Worm (Caenorhabditis elegans) whole organism, young adult: ENCODE measurements around the gene pacs-1.

Source experiments
- D2030.7 ChIP-seq: fragments of 200-800 bp; sonication (Bioruptor generic); IDR thresholded peaks from 2 replicates; pipeline ENCODE4 v1.3.6; 2022; ENCODE audit warnings: missing genetic modification reagents, missing genetic modification characterization, missing compliant biosample characterization
- F33H1.4 ChIP-seq: fragments of 200-800 bp; sonication (Bioruptor generic); IDR thresholded peaks from 2 replicates; pipeline ENCODE4 v1.3.6; 2022; ENCODE audit warnings: missing genetic modification reagents, missing genetic modification characterization, missing compliant biosample characterization
- Y53F4B.3 ChIP-seq: fragments of 200-800 bp; sonication (Bioruptor generic); IDR thresholded peaks from 2 replicates; pipeline ENCODE4 v1.3.6; 2022; ENCODE audit warnings: missing genetic modification reagents, missing genetic modification characterization, missing compliant biosample characterization
- ZK185.1 ChIP-seq: sonication (generic microtip); optimal IDR thresholded peaks from 2 replicates; lab custom pipeline; 2016; ENCODE audit warnings: mild to moderate bottlenecking, missing genetic modification characterization, missing compliant biosample characterization; ENCODE audit not compliant: poor library complexity, severe bottlenecking
- let-526 ChIP-seq: fragments of 200-800 bp; sonication (Bioruptor generic); IDR thresholded peaks from 2 replicates; pipeline ENCODE4 v1.3.6; 2022; ENCODE audit warnings: missing genetic modification reagents, missing genetic modification characterization, missing compliant biosample characterization
- madf-3 ChIP-seq: fragments of 200-800 bp; sonication (Bioruptor generic); IDR thresholded peaks from 2 replicates; pipeline ENCODE4 v1.3.6; 2022; ENCODE audit warnings: missing genetic modification reagents, missing genetic modification characterization, missing compliant biosample characterization
- nhr-120 ChIP-seq: fragments of 200-800 bp; sonication (Bioruptor generic); IDR thresholded peaks from 2 replicates; pipeline ENCODE4 v1.3.6; 2022; ENCODE audit warnings: missing genetic modification characterization, missing compliant biosample characterization
- rcor-1 ChIP-seq: fragments of 200-800 bp; sonication (Bioruptor generic); IDR thresholded peaks from 2 replicates; pipeline ENCODE4 v1.3.6; 2022; ENCODE audit warnings: missing genetic modification reagents, missing genetic modification characterization, missing compliant biosample characterization
- snpc-4 ChIP-seq, 5 experiments: fragments of 150-350 bp in 1 of 5; sonication (generic microtip) in 4 of 5; optimal IDR thresholded peaks; 2 replicates each; lab custom pipeline; 2014 to 2018; ENCODE audit warnings: missing genetic modification characterization in 5 of 5, missing biosample characterization in 3 of 5, antibody characterized with exemption in 2 of 5, mild to moderate bottlenecking in 2 of 5, missing compliant biosample characterization in 2 of 5, missing genotype in 2 of 5, moderate library complexity in 2 of 5, missing genetic modification reagents in 1 of 5
- sptf-2 ChIP-seq: fragments of 200-800 bp; sonication (Bioruptor generic); optimal IDR thresholded peaks from 2 replicates; lab custom pipeline; 2018; ENCODE audit warnings: mild to moderate bottlenecking, missing genetic modification characterization, missing compliant biosample characterization
- unc-130 ChIP-seq: sonication (generic microtip); optimal IDR thresholded peaks from 2 replicates; lab custom pipeline; 2016; ENCODE audit warnings: missing genetic modification reagents, missing genetic modification characterization, missing compliant biosample characterization
- unc-62 ChIP-seq: fragments of 150-350 bp; optimal IDR thresholded peaks from 2 replicates; lab custom pipeline; 2014; ENCODE audit warnings: missing biosample characterization, missing genetic modification reagents, missing genetic modification characterization

- TF ChIP-seq unc-130 (GFP tag; lab: Kevin White, UChicago) (no peak), madf-3 (GFP tag; lab: Robert Waterston, UW) (no peak), let-526 (no peak), rcor-1 (GFP tag; lab: Robert Waterston, UW) (no peak), Y53F4B.3 (GFP tag; lab: Robert Waterston, UW) (no peak), F33H1.4 (GFP tag; lab: Robert Waterston, UW) (no peak), sptf-2 (GFP tag; lab: Kevin White, UChicago) (no peak), snpc-4 (GFP tag; optimal IDR thresholded peaks at IDR 0.05; lab: Kevin White, UChicago) (no peak), snpc-4 (tag; optimal IDR thresholded peaks at IDR 0.05; lab: Kevin White, UChicago) (no peak), ZK185.1 (no peak), nhr-120 (GFP tag; lab: Robert Waterston, UW) (no peak), D2030.7 (GFP tag; lab: Robert Waterston, UW) (no peak), unc-62 (GFP tag; lab: Kevin White, UChicago) (no peak)
Observed at ce11 chrV:9224981-9225380, 7.9 kb upstream of the pacs-1 start.
